Fruit fly (Drosophila melanogaster) whole organism, adult: ENCODE results near the gene CG34296.

Experiments
- CG14711 ChIP-seq: fragments of 200-800 bp; sonication (Bioruptor generic); optimal IDR thresholded peaks from 2 replicates; lab custom pipeline; 2018; ENCODE audit warnings: missing biosample characterization, mild to moderate bottlenecking, missing genetic modification characterization, moderate library complexity
- CG33017 ChIP-seq: fragments of 200-800 bp; sonication (Bioruptor generic); optimal IDR thresholded peaks from 2 replicates; lab custom pipeline; 2018; ENCODE audit warnings: missing biosample characterization, mild to moderate bottlenecking, missing genetic modification characterization, moderate library complexity
- CG7101 ChIP-seq: fragments of 200-800 bp; sonication (Bioruptor generic); optimal IDR thresholded peaks from 2 replicates; lab custom pipeline; 2018; ENCODE audit warnings: missing biosample characterization, mild to moderate bottlenecking, missing genetic modification characterization, moderate library complexity
- Crg-1 ChIP-seq: fragments of 200-800 bp; sonication (Bioruptor generic); optimal IDR thresholded peaks from 2 replicates; lab custom pipeline; 2016; ENCODE audit warnings: missing biosample characterization, missing genetic modification characterization
- cnc ChIP-seq, 2 experiments: fragments of >200 bp; optimal IDR thresholded peaks; 2 replicates each; lab custom pipeline; 2017
- pad ChIP-seq: fragments of 200-800 bp; sonication (Bioruptor generic); optimal IDR thresholded peaks from 3 replicates; lab custom pipeline; 2017; ENCODE audit warnings: missing biosample characterization, missing genetic modification characterization, mild to moderate bottlenecking, moderate library complexity, missing genetic modification reagents

dm6 chr3R:29711434-29711833, 10.9 kb upstream of the CG34296 start:
- TF ChIP-seq CG14711 (no peak), pad (GFP tag; lab: Kevin White, UChicago) (no peak), Crg-1 (GFP tag; lab: Kevin White, UChicago) (no peak), CG33017 (tag; lab: Kevin White, UChicago) (no peak), cnc (optimal IDR thresholded peaks at IDR 0.05; lab: Kevin White, UChicago) (no peak), CG7101 (tag; lab: Kevin White, UChicago) (no peak)
